Worm (Caenorhabditis elegans) whole organism, L4 larva: ENCODE results near the gene igdb-3.

Experiments
- F37D6.2 ChIP-seq: sonication (generic microtip); optimal IDR thresholded peaks from 2 replicates; lab custom pipeline; 2016; ENCODE audit warnings: mild to moderate bottlenecking, missing genetic modification characterization, missing compliant biosample characterization
- ZK546.5 ChIP-seq, 2 experiments: sonication (generic microtip); optimal IDR thresholded peaks; 2 replicates each; lab custom pipeline; 2017; ENCODE audit warnings: missing biosample characterization in 2 of 2, missing genetic modification characterization in 2 of 2
- daf-16 ChIP-seq, 3 experiments: sonication (generic microtip); optimal IDR thresholded peaks; 2 replicates each; lab custom pipeline; 2016 to 2017; ENCODE audit warnings: missing genetic modification characterization in 3 of 3, missing genetic modification reagents in 3 of 3, mild to moderate bottlenecking in 2 of 3, missing compliant biosample characterization in 2 of 3, missing biosample characterization in 1 of 3, moderate library complexity in 1 of 3
- fos-1 ChIP-seq: fragments of 150-350 bp; optimal IDR thresholded peaks from 2 replicates; lab custom pipeline; 2014; ENCODE audit warnings: missing biosample characterization, missing genetic modification characterization
- jun-1 ChIP-seq: fragments of 150-350 bp; optimal IDR thresholded peaks from 2 replicates; lab custom pipeline; 2014; ENCODE audit warnings: missing biosample characterization, missing genetic modification reagents, missing genetic modification characterization
- lin-15B ChIP-seq: fragments of 150-350 bp; sonication (generic microtip); optimal IDR thresholded peaks from 3 replicates; lab custom pipeline; 2014; ENCODE audit warnings: missing biosample characterization, missing genetic modification characterization
- lin-39 ChIP-seq: fragments of 150-350 bp; optimal IDR thresholded peaks from 2 replicates; lab custom pipeline; 2014; ENCODE audit warnings: missing biosample characterization, missing genetic modification reagents, missing genetic modification characterization
- lsy-2 ChIP-seq, 2 experiments: fragments of 150-350 bp in 1 of 2; sonication (generic microtip) in 1 of 2; optimal IDR thresholded peaks; 2 replicates each; lab custom pipeline; 2014 to 2017; ENCODE audit warnings: missing biosample characterization in 2 of 2, missing genetic modification characterization in 2 of 2
- mdl-1 ChIP-seq, 2 experiments: fragments of 150-350 bp in 1 of 2; sonication (generic microtip) in 1 of 2; optimal IDR thresholded peaks; 2 replicates each; lab custom pipeline; 2014 to 2017; ENCODE audit warnings: missing biosample characterization in 2 of 2, missing genetic modification characterization in 2 of 2
- nhr-10 ChIP-seq: fragments of 150-350 bp; optimal IDR thresholded peaks from 2 replicates; lab custom pipeline; 2014; ENCODE audit warnings: missing biosample characterization, missing genetic modification characterization
- nhr-11 ChIP-seq: fragments of 150-350 bp; optimal IDR thresholded peaks from 2 replicates; lab custom pipeline; 2014; ENCODE audit warnings: missing biosample characterization, missing genetic modification characterization
- nhr-76 ChIP-seq: fragments of 150-350 bp; optimal IDR thresholded peaks from 2 replicates; lab custom pipeline; 2014; ENCODE audit warnings: missing biosample characterization, missing genetic modification characterization
- spr-1 ChIP-seq: sonication (generic microtip); optimal IDR thresholded peaks from 2 replicates; lab custom pipeline; 2016; ENCODE audit warnings: mild to moderate bottlenecking, missing genetic modification characterization, missing compliant biosample characterization
- ztf-11 ChIP-seq: fragments of 150-350 bp; optimal IDR thresholded peaks from 2 replicates; lab custom pipeline; 2014; ENCODE audit warnings: missing biosample characterization, missing genetic modification characterization

ce11 chrX:6413583-6413982 is 28.3 kb downstream of the igdb-3 start:
- TF ChIP-seq ZK546.5 (tag; optimal IDR thresholded peaks at IDR 0.05; lab: Kevin White, UChicago) = no peak
- TF ChIP-seq lin-15B (tag; lab: Kevin White, UChicago) = no peak
- no peak for TF ChIP-seq lsy-2 (tag; optimal IDR thresholded peaks at IDR 0.05; lab: Kevin White, UChicago)
- no peak for TF ChIP-seq daf-16 (GFP tag; optimal IDR thresholded peaks at IDR 0.05; lab: Kevin White, UChicago)
- TF ChIP-seq daf-16 (tag; optimal IDR thresholded peaks at IDR 0.05; lab: Kevin White, UChicago) = no peak
- TF ChIP-seq nhr-76 (tag; lab: Kevin White, UChicago) = no peak
- no peak for TF ChIP-seq nhr-11
- TF ChIP-seq spr-1 (tag; lab: Kevin White, UChicago) = no peak
- no peak for TF ChIP-seq mdl-1 (tag; optimal IDR thresholded peaks at IDR 0.05; lab: Kevin White, UChicago)
- no peak for TF ChIP-seq lin-39 (tag; lab: Kevin White, UChicago)
- no peak for TF ChIP-seq fos-1
- TF ChIP-seq ztf-11 (tag; lab: Kevin White, UChicago) = no peak
- no peak for TF ChIP-seq nhr-10 (tag; lab: Kevin White, UChicago)
- no peak for TF ChIP-seq F37D6.2 (tag; lab: Kevin White, UChicago)
- no peak for TF ChIP-seq jun-1
